Fruit fly (Drosophila melanogaster): ENCODE results near the gene CG1492.

Gene CG1492

dm6 chrX:12012149-12013097 lies at the start of gene CG1492, which contains the start of gene regucalcin:
CG1492 (minus strand) TSS chrX:12012211.
regucalcin (plus strand) TSS chrX:12012377.
- peak; percentile 57 for TF ChIP-seq trem (tag; optimal IDR thresholded peaks at IDR 0.05)
- peak; percentile 41; the same call in 1 of the 2 replicates for TF ChIP-seq Bgb (GFP tag; IDR thresholded peaks at IDR 0.05; ENCODE audit: partially characterized antibody)
- TF ChIP-seq Rx (GFP tag; IDR thresholded peaks at IDR 0.05), result no peak
- TF ChIP-seq CG12104 (GFP tag; optimal IDR thresholded peaks at IDR 0.05), result no peak
- TF ChIP-seq CG34224 (GFP tag; IDR thresholded peaks at IDR 0.05; ENCODE audit: partially characterized antibody), result peak; percentile 50; the same call in 1 of the 3 replicates
- TF ChIP-seq Rfx (GFP tag; IDR thresholded peaks at IDR 0.05), result peak; percentile 22; the same call in 1 of the 2 replicates
- no peak for TF ChIP-seq schlank (tag; optimal IDR thresholded peaks at IDR 0.05)
- TF ChIP-seq br (optimal IDR thresholded peaks at IDR 0.05), result no peak
- peak; percentile 45; the same call in 1 of the 2 replicates for TF ChIP-seq amos (GFP tag; IDR thresholded peaks at IDR 0.05; ENCODE audit: partially characterized antibody)
- 0 out of 3 replicates have a peak, but pooled peaks have one; percentile 22 for TF ChIP-seq CG6791 (GFP tag; IDR thresholded peaks at IDR 0.05; ENCODE audit: partially characterized antibody)
- TF ChIP-seq exex (tag; optimal IDR thresholded peaks at IDR 0.05), result peak; percentile 21
- no peak for TF ChIP-seq ems (GFP tag; optimal IDR thresholded peaks at IDR 0.05)
- TF ChIP-seq gfzf (GFP tag; optimal IDR thresholded peaks at IDR 0.05), result peak; percentile 41
- peak; percentile 55 for TF ChIP-seq ERR (GFP tag; optimal IDR thresholded peaks at IDR 0.05)
- TF ChIP-seq slp2 (GFP tag; optimal IDR thresholded peaks at IDR 0.05), result no peak
- no peak for TF ChIP-seq CG12659 (GFP tag; optimal IDR thresholded peaks at IDR 0.05)
- peak; percentile 62 for TF ChIP-seq CG3847 (GFP tag; IDR thresholded peaks at IDR 0.05)
- TF ChIP-seq CG4360 (GFP tag; IDR thresholded peaks at IDR 0.05), result peak; percentile 83
- TF ChIP-seq zen2 (GFP tag; IDR thresholded peaks at IDR 0.05; ENCODE audit: partially characterized antibody), result no peak
- no peak for TF ChIP-seq B-H1 (GFP tag; IDR thresholded peaks at IDR 0.05)
- TF ChIP-seq Opbp (GFP tag; IDR thresholded peaks at IDR 0.05; ENCODE audit: partially characterized antibody), result peak; percentile 53; the same call in 1 of the 3 replicates
- 0 out of 3 replicates have a peak, but pooled peaks have one; percentile 42 for TF ChIP-seq HLH4C (GFP tag; IDR thresholded peaks at IDR 0.05; ENCODE audit: partially characterized antibody)
- TF ChIP-seq CG10267 (tag; optimal IDR thresholded peaks at IDR 0.05), result peak; percentile 57
- no peak for TF ChIP-seq H15 (GFP tag; IDR thresholded peaks at IDR 0.05)
- peak; percentile 49; the same call in 2 of the 3 replicates for TF ChIP-seq knrl (GFP tag; IDR thresholded peaks at IDR 0.05; ENCODE audit: partially characterized antibody)
- TF ChIP-seq CG2116 (GFP tag; optimal IDR thresholded peaks at IDR 0.05), result peak; percentile 88
- peak; percentile 32 for TF ChIP-seq CG8290 (GFP tag; optimal IDR thresholded peaks at IDR 0.05)
- peak in 1 of 2 experiments; percentile 14 for TF ChIP-seq CG8290 (tag; optimal IDR thresholded peaks at IDR 0.05)
- peak; percentile 69 for TF ChIP-seq CG17186 (GFP tag; optimal IDR thresholded peaks at IDR 0.05)
- peak; percentile 17 for TF ChIP-seq CG4617 (GFP tag; optimal IDR thresholded peaks at IDR 0.05; ENCODE audit: borderline replicate concordance)
- TF ChIP-seq CG9797 (GFP tag; optimal IDR thresholded peaks at IDR 0.05), result peak; percentile 22
- TF ChIP-seq CG17359 (tag; optimal IDR thresholded peaks at IDR 0.05), result no peak
- TF ChIP-seq CrebB (tag; optimal IDR thresholded peaks at IDR 0.05), result peak; percentile 5
- TF ChIP-seq Myb (GFP tag; optimal IDR thresholded peaks at IDR 0.05), result peak; percentile 89
- peak; percentile 47 for TF ChIP-seq CG14710 (tag; optimal IDR thresholded peaks at IDR 0.05)
- peak; percentile 89 for TF ChIP-seq Sry-δ (GFP tag; optimal IDR thresholded peaks at IDR 0.05)
- peak; percentile 46; the same call in 1 of the 2 replicates for TF ChIP-seq unc-4 (GFP tag; IDR thresholded peaks at IDR 0.05; ENCODE audit: partially characterized antibody)
- TF ChIP-seq stwl (tag; optimal IDR thresholded peaks at IDR 0.05), result peak; percentile 56
- TF ChIP-seq CG14860 (GFP tag; IDR thresholded peaks at IDR 0.05; ENCODE audit: partially characterized antibody), result 0 out of 3 replicates have a peak, but pooled peaks have one; percentile 36
- peak; percentile 72 for TF ChIP-seq abd-A (tag; optimal IDR thresholded peaks at IDR 0.05)
- TF ChIP-seq pum (GFP tag; optimal IDR thresholded peaks at IDR 0.05), result no peak
- peak; percentile 50; the same call in 1 of the 2 replicates for TF ChIP-seq MBD-R2 (GFP tag; IDR thresholded peaks at IDR 0.05)
- TF ChIP-seq Nf-YC (tag; optimal IDR thresholded peaks at IDR 0.05), result peak; percentile 10
- TF ChIP-seq CG13287 (GFP tag; IDR thresholded peaks at IDR 0.05; ENCODE audit: partially characterized antibody), result peak; percentile 59
- no peak for TF ChIP-seq Doc3 (GFP tag; IDR thresholded peaks at IDR 0.05; ENCODE audit: partially characterized antibody)
- peak; percentile 14 for TF ChIP-seq lilli (GFP tag; optimal IDR thresholded peaks at IDR 0.05)

All from whole organism, embryonic.